Worm (Caenorhabditis elegans) whole organism, L1 larva: Measurements from ENCODE around the gene K02D3.2.
A peak's percentile ranks its signal among the peaks of the same experiment; 100 is the strongest.

Source experiments
- fos-1 ChIP-seq: fragments of 150-350 bp; optimal IDR thresholded peaks from 2 replicates; lab custom pipeline; 2014; ENCODE audit warnings: missing biosample characterization, missing genetic modification characterization
- lin-13 ChIP-seq: fragments of 150-350 bp; optimal IDR thresholded peaks from 2 replicates; lab custom pipeline; 2014; ENCODE audit warnings: missing biosample characterization, missing genetic modification reagents, missing genetic modification characterization
- ztf-4 ChIP-seq: fragments of 150-350 bp; optimal IDR thresholded peaks from 2 replicates; lab custom pipeline; 2014; ENCODE audit warnings: missing biosample characterization, missing genetic modification characterization

- peak; percentile 18 for TF ChIP-seq lin-13 (GFP tag; lab: Kevin White, UChicago)
- no peak for TF ChIP-seq fos-1 (tag; lab: Kevin White, UChicago)
- TF ChIP-seq ztf-4 (tag; lab: Kevin White, UChicago) = no peak
Observed at ce11 chrX:13754498-13754897, 42.7 kb upstream of the K02D3.2 start.
